Worm (Caenorhabditis elegans): ENCODE results near the gene K01G5.10.

DNA sequence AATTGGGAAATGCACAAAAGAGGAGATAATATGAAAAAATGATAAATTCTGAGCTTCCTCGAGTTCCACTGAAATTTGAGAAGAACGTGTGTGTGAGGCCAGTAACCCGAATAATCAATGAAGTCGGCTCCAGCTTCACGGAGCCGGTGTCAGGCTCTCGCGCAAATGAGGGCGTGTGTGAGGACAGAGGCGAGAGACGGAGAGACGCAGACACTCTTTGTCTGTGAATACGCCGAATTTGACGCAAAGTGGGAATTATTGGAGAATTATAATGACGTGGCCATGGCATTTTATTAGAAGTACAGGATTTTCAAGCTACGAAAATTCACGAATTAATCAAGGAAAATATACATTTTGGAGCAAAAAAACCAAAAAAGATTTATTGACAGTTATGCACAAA, 18.4 kb downstream of the K01G5.10 start:
- TF ChIP-seq ceh-18 (tag; optimal IDR thresholded peaks at IDR 0.05), result no peak
- no peak for TF ChIP-seq fkh-10 (GFP tag; optimal IDR thresholded peaks at IDR 0.05)
